Fruit fly (Drosophila melanogaster) whole organism, wandering third instar larva: ENCODE measurements around the gene CG17919.

Experiments used
- Jra ChIP-seq: sonication (Bioruptor generic); optimal IDR thresholded peaks from 2 replicates; lab custom pipeline; 2016; ENCODE audit warnings: missing biosample characterization, missing genetic modification characterization
- Myc ChIP-seq: fragments of >200 bp; optimal IDR thresholded peaks from 2 replicates; lab custom pipeline; 2017
- dmrt93B ChIP-seq: fragments of 200-800 bp; sonication (Bioruptor generic); optimal IDR thresholded peaks from 2 replicates; lab custom pipeline; 2018; ENCODE audit warnings: missing biosample characterization, mild to moderate bottlenecking, missing genetic modification characterization
- lola ChIP-seq: fragments of >200 bp; optimal IDR thresholded peaks from 2 replicates; lab custom pipeline; 2017; ENCODE audit warnings: missing biosample characterization, missing genetic modification characterization

dm6 chr3R:6339795-6340194 lies 4.0 kb upstream of the CG17919 start, which contains the start of gene Osi20:
- TF ChIP-seq dmrt93B: no peak
- no peak for TF ChIP-seq Jra
- TF ChIP-seq Myc (lab: Kevin White, UChicago): no peak
- no peak for TF ChIP-seq lola
